Worm (Caenorhabditis elegans) whole organism, mixed stage, embryonic: Measurements from ENCODE around the gene F35E8.7.

Source experiments
- M03D4.4 ChIP-seq: sonication (generic microtip); optimal IDR thresholded peaks from 2 replicates; lab custom pipeline; 2017; ENCODE audit warnings: mild to moderate bottlenecking, missing genetic modification characterization, missing compliant biosample characterization
- bed-3 ChIP-seq: fragments of 200-800 bp; sonication (Bioruptor generic); optimal IDR thresholded peaks from 3 replicates; lab custom pipeline; 2018; ENCODE audit warnings: mild to moderate bottlenecking, missing genetic modification characterization, moderate library complexity, missing compliant biosample characterization
- blmp-1 ChIP-seq: fragments of 150-350 bp; optimal IDR thresholded peaks from 2 replicates; lab custom pipeline; 2014; ENCODE audit warnings: missing biosample characterization, missing genetic modification characterization
- ceh-39 ChIP-seq: fragments of 150-350 bp; optimal IDR thresholded peaks from 2 replicates; lab custom pipeline; 2014; ENCODE audit warnings: missing biosample characterization, missing genetic modification characterization
- ceh-43 ChIP-seq: fragments of 200-800 bp; sonication (Bioruptor generic); optimal IDR thresholded peaks from 2 replicates; lab custom pipeline; 2018; ENCODE audit warnings: mild to moderate bottlenecking, missing genetic modification characterization, moderate library complexity, missing compliant biosample characterization
- ceh-83 ChIP-seq: fragments of 200-800 bp; sonication (Bioruptor generic); optimal IDR thresholded peaks from 2 replicates; lab custom pipeline; 2018; ENCODE audit warnings: mild to moderate bottlenecking, missing genetic modification characterization, missing compliant biosample characterization
- cnd-1 ChIP-seq: fragments of 200-800 bp; sonication (Bioruptor generic); optimal IDR thresholded peaks from 2 replicates; lab custom pipeline; 2018; ENCODE audit warnings: mild to moderate bottlenecking, missing genetic modification characterization, missing compliant biosample characterization
- drap-1 ChIP-seq: fragments of 200-800 bp; sonication (Bioruptor generic); optimal IDR thresholded peaks from 3 replicates; lab custom pipeline; 2018; ENCODE audit warnings: mild to moderate bottlenecking, missing genetic modification characterization, missing compliant biosample characterization
- elt-1 ChIP-seq: sonication (generic microtip); optimal IDR thresholded peaks from 2 replicates; lab custom pipeline; 2017; ENCODE audit warnings: missing genetic modification characterization, mild to moderate bottlenecking, missing compliant biosample characterization, antibody characterized with exemption, moderate library complexity, borderline replicate concordance; ENCODE audit not compliant: insufficient read depth
- elt-3 ChIP-seq: fragments of 150-350 bp; optimal IDR thresholded peaks from 2 replicates; lab custom pipeline; 2014; ENCODE audit warnings: missing biosample characterization, missing genetic modification characterization
- flh-1 ChIP-seq: fragments of 200-800 bp; sonication (Bioruptor generic); optimal IDR thresholded peaks from 2 replicates; lab custom pipeline; 2018; ENCODE audit warnings: mild to moderate bottlenecking, missing genetic modification characterization, moderate library complexity, missing compliant biosample characterization
- ham-2 ChIP-seq: fragments of 200-800 bp; sonication (Bioruptor generic); optimal IDR thresholded peaks from 2 replicates; lab custom pipeline; 2018; ENCODE audit warnings: mild to moderate bottlenecking, missing genetic modification characterization, missing compliant biosample characterization
- hlh-1 ChIP-seq: fragments of 150-350 bp; optimal IDR thresholded peaks from 2 replicates; lab custom pipeline; 2014; ENCODE audit warnings: missing biosample characterization, missing genetic modification reagents, missing genetic modification characterization
- lin-13 ChIP-seq: fragments of 150-350 bp; optimal IDR thresholded peaks from 2 replicates; lab custom pipeline; 2014; ENCODE audit warnings: missing biosample characterization, missing genetic modification characterization
- lsy-2 ChIP-seq: fragments of 150-350 bp; optimal IDR thresholded peaks from 2 replicates; lab custom pipeline; 2014; ENCODE audit warnings: missing biosample characterization, missing genetic modification characterization
- mab-5 ChIP-seq: fragments of 150-350 bp; optimal IDR thresholded peaks from 2 replicates; lab custom pipeline; 2014; ENCODE audit warnings: missing biosample characterization, missing genetic modification characterization
- mep-1 ChIP-seq: fragments of 150-350 bp; optimal IDR thresholded peaks from 2 replicates; lab custom pipeline; 2017; ENCODE audit warnings: missing biosample characterization, missing genetic modification reagents, missing genetic modification characterization, inconsistent platforms
- mls-2 ChIP-seq: sonication (generic microtip); optimal IDR thresholded peaks from 2 replicates; lab custom pipeline; 2016; ENCODE audit warnings: mild to moderate bottlenecking, missing genetic modification characterization, moderate library complexity, missing compliant biosample characterization
- nhr-12 ChIP-seq: fragments of 150-350 bp; optimal IDR thresholded peaks from 2 replicates; lab custom pipeline; 2014; ENCODE audit warnings: missing biosample characterization, missing genetic modification characterization
- nhr-237 ChIP-seq: fragments of 150-350 bp; optimal IDR thresholded peaks from 2 replicates; lab custom pipeline; 2014; ENCODE audit warnings: missing biosample characterization, missing genetic modification characterization
- nhr-28 ChIP-seq: fragments of 150-350 bp; optimal IDR thresholded peaks from 2 replicates; lab custom pipeline; 2014; ENCODE audit warnings: missing biosample characterization, missing genetic modification characterization
- nhr-76 ChIP-seq: sonication (generic microtip); optimal IDR thresholded peaks from 2 replicates; lab custom pipeline; 2017; ENCODE audit warnings: missing biosample characterization, missing genetic modification characterization
- pha-4 ChIP-seq: fragments of 150-350 bp; optimal IDR thresholded peaks from 2 replicates; lab custom pipeline; 2018; ENCODE audit warnings: missing biosample characterization, missing genetic modification reagents, missing genetic modification characterization
- snpc-4 ChIP-seq: fragments of 150-350 bp; optimal IDR thresholded peaks from 2 replicates; lab custom pipeline; 2014; ENCODE audit warnings: missing biosample characterization, missing genetic modification characterization
- tbx-8 ChIP-seq: fragments of 200-800 bp; sonication (Bioruptor generic); optimal IDR thresholded peaks from 2 replicates; lab custom pipeline; 2018; ENCODE audit warnings: mild to moderate bottlenecking, missing genetic modification characterization, moderate library complexity, missing compliant biosample characterization
- unc-120 ChIP-seq: sonication (generic microtip); optimal IDR thresholded peaks from 2 replicates; lab custom pipeline; 2017; ENCODE audit warnings: missing genetic modification characterization, missing compliant biosample characterization; ENCODE audit not compliant: poor library complexity, severe bottlenecking
- unc-39 ChIP-seq: fragments of 150-350 bp; optimal IDR thresholded peaks from 2 replicates; lab custom pipeline; 2014; ENCODE audit warnings: missing biosample characterization, missing genetic modification characterization
- unc-62 ChIP-seq: fragments of 150-350 bp; optimal IDR thresholded peaks from 2 replicates; lab custom pipeline; 2014; ENCODE audit warnings: missing biosample characterization, missing genetic modification reagents, missing genetic modification characterization
- zip-8 ChIP-seq: fragments of 150-350 bp; optimal IDR thresholded peaks from 2 replicates; lab custom pipeline; 2014; ENCODE audit warnings: missing biosample characterization, missing genetic modification characterization
- ztf-11 ChIP-seq: fragments of 150-350 bp; optimal IDR thresholded peaks from 2 replicates; lab custom pipeline; 2014; ENCODE audit warnings: missing biosample characterization, missing genetic modification characterization

Gene F35E8.7

DNA sequence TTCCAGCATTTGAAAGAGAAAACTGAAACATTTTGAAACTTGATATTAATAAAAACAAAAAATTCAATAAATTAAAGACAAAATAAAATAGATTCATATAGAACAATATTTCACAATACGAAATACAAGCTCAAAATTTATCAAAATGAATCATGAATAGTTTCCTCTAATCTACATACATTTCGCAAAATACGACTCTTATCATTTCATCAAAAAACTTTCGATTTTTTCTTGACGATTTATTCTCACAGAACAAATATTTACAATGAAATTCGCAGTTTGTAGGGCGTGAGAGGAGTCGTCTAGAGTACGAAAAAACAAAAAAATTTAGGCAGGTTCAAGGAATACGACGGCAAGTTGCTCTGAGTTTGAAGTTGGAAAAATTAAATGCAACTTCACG, 23.7 kb upstream of the F35E8.7 start:
- no peak for TF ChIP-seq zip-8 (tag; lab: Kevin White, UChicago)
- no peak for TF ChIP-seq ceh-83 (GFP tag; lab: Kevin White, UChicago)
- TF ChIP-seq pha-4: no peak
- no peak for TF ChIP-seq lsy-2 (tag; lab: Kevin White, UChicago)

DNA sequence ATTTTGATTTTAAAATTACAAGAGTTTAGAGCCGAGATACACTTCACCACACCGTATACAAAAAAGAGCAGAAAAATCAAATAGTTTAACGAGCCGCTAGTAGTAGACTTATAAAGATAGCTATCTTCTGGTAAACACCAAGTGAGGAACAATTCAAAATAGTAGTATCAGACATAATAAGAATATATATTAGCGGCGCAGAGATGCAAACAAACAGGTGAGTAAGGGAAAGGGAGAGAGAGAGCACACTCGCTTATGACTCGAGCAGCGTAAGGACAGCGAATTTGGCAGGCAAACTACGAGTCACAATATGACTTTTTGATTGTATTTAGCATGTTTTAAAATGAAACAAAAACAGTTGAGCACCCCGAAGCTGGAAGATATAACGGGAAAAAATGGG, 22.5 kb upstream of the F35E8.7 start:
- TF ChIP-seq mab-5 (no peak), mep-1 (tag; lab: Kevin White, UChicago) (no peak), nhr-12 (tag; lab: Kevin White, UChicago) (no peak), hlh-1 (no peak), zip-8 (tag; lab: Kevin White, UChicago) (no peak), nhr-237 (tag; lab: Kevin White, UChicago) (no peak), elt-1 (no peak), lin-13 (no peak), nhr-28 (tag; lab: Kevin White, UChicago) (no peak), unc-120 (tag; lab: Kevin White, UChicago) (no peak), bed-3 (GFP tag; lab: Kevin White, UChicago) (no peak), elt-3 (tag; lab: Kevin White, UChicago) (no peak), drap-1 (GFP tag; lab: Kevin White, UChicago) (no peak), unc-62 (GFP tag; lab: Kevin White, UChicago) (no peak), lsy-2 (tag; lab: Kevin White, UChicago) (no peak), snpc-4 (tag; lab: Kevin White, UChicago) (no peak), unc-39 (tag; lab: Kevin White, UChicago) (no peak), M03D4.4 (tag; lab: Kevin White, UChicago) (no peak), ceh-83 (GFP tag; lab: Kevin White, UChicago) (no peak), blmp-1 (tag; lab: Kevin White, UChicago) (no peak)

DNA sequence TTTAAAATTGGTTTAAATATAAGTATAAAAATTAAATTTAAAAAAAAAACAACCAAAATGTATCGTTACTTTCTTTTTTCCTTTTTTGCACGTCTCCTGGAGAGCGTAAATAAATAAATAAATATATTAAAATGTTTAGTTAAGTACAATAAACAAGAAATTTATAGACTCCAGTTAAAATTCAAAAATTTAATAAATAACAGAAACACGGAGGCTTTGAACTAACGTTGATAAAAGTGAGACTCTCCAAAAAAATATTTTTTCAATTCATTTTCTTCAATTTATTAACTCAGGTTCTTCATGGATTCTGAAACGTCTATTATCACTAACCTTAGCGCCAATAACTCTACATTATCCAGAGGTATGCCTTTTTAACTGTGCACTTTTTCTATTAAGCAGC, 22.1 kb upstream of the F35E8.7 start, which contains the start of gene T06C12.12:
Gene T06C12.12 (plus strand): TSS at position 301 of the 400 bp plus-strand sequence.
- TF ChIP-seq nhr-237 (tag; lab: Kevin White, UChicago): no peak
- no peak for TF ChIP-seq mep-1 (tag; lab: Kevin White, UChicago)
- TF ChIP-seq drap-1 (GFP tag; lab: Kevin White, UChicago): no peak

DNA sequence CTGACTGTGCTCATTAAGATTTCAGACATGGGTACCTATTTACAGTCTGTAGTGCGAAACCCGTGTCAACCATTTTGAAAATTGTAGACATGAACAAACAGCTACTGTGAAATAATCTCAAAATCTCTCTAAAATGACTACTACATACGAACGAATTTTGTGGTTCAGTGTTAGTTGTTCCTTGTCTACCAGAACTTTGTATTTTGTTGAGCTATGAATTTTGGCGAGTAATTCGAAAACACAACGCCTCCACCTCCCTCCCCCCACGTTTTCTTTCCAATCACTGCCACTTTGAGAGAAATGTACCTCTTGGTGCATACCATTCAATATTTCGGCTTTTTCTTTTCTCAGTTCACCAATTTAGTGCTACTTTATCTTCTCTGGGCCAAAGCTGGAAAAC, 21.1 kb upstream of the F35E8.7 start, which contains the start of gene T06C12.11:
Gene T06C12.11 (plus strand): TSS at position 301 of the 400 bp plus-strand sequence.
- TF ChIP-seq ceh-39 (tag; lab: Kevin White, UChicago) (no peak), nhr-76 (tag; lab: Kevin White, UChicago) (no peak), pha-4 (no peak), ztf-11 (tag; lab: Kevin White, UChicago) (no peak), flh-1 (GFP tag; lab: Kevin White, UChicago) (no peak), hlh-1 (no peak), tbx-8 (GFP tag; lab: Kevin White, UChicago) (no peak), M03D4.4 (tag; lab: Kevin White, UChicago) (no peak), snpc-4 (tag; lab: Kevin White, UChicago) (no peak), bed-3 (GFP tag; lab: Kevin White, UChicago) (no peak), mls-2 (tag; lab: Kevin White, UChicago) (no peak), ceh-43 (GFP tag; lab: Kevin White, UChicago) (no peak), cnd-1 (tag; lab: Kevin White, UChicago) (no peak), nhr-237 (tag; lab: Kevin White, UChicago) (no peak), elt-3 (tag; lab: Kevin White, UChicago) (no peak), blmp-1 (tag; lab: Kevin White, UChicago) (no peak), ceh-83 (GFP tag; lab: Kevin White, UChicago) (no peak), unc-39 (tag; lab: Kevin White, UChicago) (no peak)

DNA sequence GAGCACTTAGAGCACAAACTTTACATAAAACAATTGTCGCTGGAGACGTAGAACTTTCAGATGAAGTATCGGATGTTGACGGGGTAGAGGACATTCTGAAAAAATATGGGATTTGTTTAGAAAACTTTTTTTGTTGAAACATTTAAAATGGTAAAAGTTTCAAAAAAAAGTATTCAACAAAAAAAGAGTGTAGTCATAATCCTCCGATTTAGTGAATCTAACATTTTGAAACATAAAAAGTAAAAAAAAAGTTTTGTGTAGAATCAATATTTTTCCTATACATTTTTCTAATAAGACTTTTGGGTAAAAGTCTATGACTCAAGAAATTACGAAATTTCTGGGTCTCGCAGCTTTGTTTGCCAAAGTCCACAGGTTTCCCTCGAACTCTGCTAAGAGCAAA, 17.1 kb upstream of the F35E8.7 start, which contains the start of gene nhr-213:
Gene nhr-213 (minus strand): TSS at position 101 of the 400 bp plus-strand sequence.
- TF ChIP-seq lin-13 (no peak), ham-2 (GFP tag; lab: Kevin White, UChicago) (no peak), elt-1 (no peak), snpc-4 (tag; lab: Kevin White, UChicago) (no peak), nhr-76 (tag; lab: Kevin White, UChicago) (no peak), tbx-8 (GFP tag; lab: Kevin White, UChicago) (no peak), ceh-83 (GFP tag; lab: Kevin White, UChicago) (no peak), mls-2 (tag; lab: Kevin White, UChicago) (no peak), flh-1 (GFP tag; lab: Kevin White, UChicago) (no peak), pha-4 (no peak)
- TF ChIP-seq, all 35 proteins: peak for 0
